Worm (Caenorhabditis elegans): ENCODE measurements around the gene srv-4.

srv-4 gene

ce11 chrIV:4288332-4288731 lies at the start of gene srv-4:
TSS of gene srv-4 (minus strand) at chrIV:4288432.
- TF ChIP-seq ztf-23 (GFP tag; IDR thresholded peaks at IDR 0.05) (no peak), ztf-29 (GFP tag; IDR thresholded peaks at IDR 0.05) (no peak), cog-1 (tag; optimal IDR thresholded peaks at IDR 0.05) (no peak), T22C8.4 (GFP tag; IDR thresholded peaks at IDR 0.05) (no peak), tab-1 (GFP tag; IDR thresholded peaks at IDR 0.05) (no peak), flt-1 (GFP tag; IDR thresholded peaks at IDR 0.05) (no peak), med-1 (GFP tag; optimal IDR thresholded peaks at IDR 0.05; ENCODE audit: insufficient read depth) (no peak), klf-2 (GFP tag; conservative IDR thresholded peaks at IDR 0.05) (no peak), ref-1 (GFP tag; conservative IDR thresholded peaks at IDR 0.05) (no peak)

- TF ChIP-seq tab-1 (GFP tag; IDR thresholded peaks at IDR 0.05) (no peak), T22C8.4 (GFP tag; IDR thresholded peaks at IDR 0.05) (no peak), flt-1 (GFP tag; IDR thresholded peaks at IDR 0.05) (no peak), ztf-29 (GFP tag; IDR thresholded peaks at IDR 0.05) (no peak), med-1 (GFP tag; optimal IDR thresholded peaks at IDR 0.05; ENCODE audit: insufficient read depth) (no peak), klf-2 (GFP tag; conservative IDR thresholded peaks at IDR 0.05) (no peak), ref-1 (GFP tag; conservative IDR thresholded peaks at IDR 0.05) (no peak), ztf-23 (GFP tag; IDR thresholded peaks at IDR 0.05) (no peak), cog-1 (tag; optimal IDR thresholded peaks at IDR 0.05) (no peak)
Measured at ce11 chrIV:4336139-4336851, 48.1 kb upstream of the srv-4 start, which contains the start of the genes W03B1.3 and oac-51. TSS of gene W03B1.3 (minus strand) at chrIV:4336239. TSS of gene oac-51 (plus strand) at chrIV:4336801.

- no peak for TF ChIP-seq ref-1 (GFP tag; conservative IDR thresholded peaks at IDR 0.05)
- no peak for TF ChIP-seq klf-2 (GFP tag; conservative IDR thresholded peaks at IDR 0.05)
- no peak for TF ChIP-seq ztf-29 (GFP tag; IDR thresholded peaks at IDR 0.05)
- no peak for TF ChIP-seq flt-1 (GFP tag; IDR thresholded peaks at IDR 0.05)
- TF ChIP-seq T22C8.4 (GFP tag; IDR thresholded peaks at IDR 0.05), result no peak
- TF ChIP-seq med-1 (GFP tag; optimal IDR thresholded peaks at IDR 0.05; ENCODE audit: insufficient read depth), result no peak
- no peak for TF ChIP-seq ztf-23 (GFP tag; IDR thresholded peaks at IDR 0.05)
- no peak for TF ChIP-seq tab-1 (GFP tag; IDR thresholded peaks at IDR 0.05)
- TF ChIP-seq cog-1 (tag; optimal IDR thresholded peaks at IDR 0.05), result no peak
Measured at ce11 chrIV:4326445-4326844, 38.2 kb upstream of the srv-4 start, which contains the start of gene trpl-2. TSS of gene trpl-2 (plus strand) at chrIV:4326654.

ce11 chrIV:4319473-4319872 lies 31.2 kb upstream of the srv-4 start:
- TF ChIP-seq tab-1 (GFP tag; IDR thresholded peaks at IDR 0.05) (no peak), flt-1 (GFP tag; IDR thresholded peaks at IDR 0.05) (no peak), T22C8.4 (GFP tag; IDR thresholded peaks at IDR 0.05) (peak; percentile 93)

ce11 chrIV:4318056-4318455 lies 29.8 kb upstream of the srv-4 start:
- no peak for TF ChIP-seq ztf-29 (GFP tag; IDR thresholded peaks at IDR 0.05)
- TF ChIP-seq ztf-23 (GFP tag; IDR thresholded peaks at IDR 0.05), result no peak
- no peak for TF ChIP-seq tab-1 (GFP tag; IDR thresholded peaks at IDR 0.05)
- TF ChIP-seq cog-1 (tag; optimal IDR thresholded peaks at IDR 0.05), result no peak
- TF ChIP-seq flt-1 (GFP tag; IDR thresholded peaks at IDR 0.05), result no peak
- no peak for TF ChIP-seq klf-2 (GFP tag; conservative IDR thresholded peaks at IDR 0.05)
- TF ChIP-seq T22C8.4 (GFP tag; IDR thresholded peaks at IDR 0.05), result no peak; the same call in 1 of the 2 replicates
- no peak for TF ChIP-seq ref-1 (GFP tag; conservative IDR thresholded peaks at IDR 0.05)
- no peak for TF ChIP-seq med-1 (GFP tag; optimal IDR thresholded peaks at IDR 0.05; ENCODE audit: insufficient read depth)

DNA sequence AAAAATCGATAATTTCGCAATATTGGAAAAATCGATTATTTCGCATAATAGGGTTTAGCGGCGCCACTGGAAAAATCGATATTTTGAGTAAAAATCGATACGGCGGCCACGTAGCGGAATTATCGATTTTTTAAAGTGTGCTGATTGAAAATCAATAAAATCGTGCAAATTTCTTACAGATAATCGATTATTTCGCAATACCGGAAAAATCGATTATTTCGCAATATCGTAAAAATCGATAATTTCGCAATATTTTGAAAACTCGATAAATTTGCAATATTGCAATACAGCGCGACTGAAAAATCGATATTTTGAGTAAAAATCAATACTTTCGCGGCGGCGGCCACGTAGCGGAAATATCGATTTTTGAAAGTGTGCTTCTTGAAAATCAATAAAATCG lies 29.4 kb upstream of the srv-4 start:
- TF ChIP-seq flt-1 (GFP tag; IDR thresholded peaks at IDR 0.05), result no peak
- TF ChIP-seq T22C8.4 (GFP tag; IDR thresholded peaks at IDR 0.05), result peak; percentile 79
- TF ChIP-seq tab-1 (GFP tag; IDR thresholded peaks at IDR 0.05), result no peak

DNA sequence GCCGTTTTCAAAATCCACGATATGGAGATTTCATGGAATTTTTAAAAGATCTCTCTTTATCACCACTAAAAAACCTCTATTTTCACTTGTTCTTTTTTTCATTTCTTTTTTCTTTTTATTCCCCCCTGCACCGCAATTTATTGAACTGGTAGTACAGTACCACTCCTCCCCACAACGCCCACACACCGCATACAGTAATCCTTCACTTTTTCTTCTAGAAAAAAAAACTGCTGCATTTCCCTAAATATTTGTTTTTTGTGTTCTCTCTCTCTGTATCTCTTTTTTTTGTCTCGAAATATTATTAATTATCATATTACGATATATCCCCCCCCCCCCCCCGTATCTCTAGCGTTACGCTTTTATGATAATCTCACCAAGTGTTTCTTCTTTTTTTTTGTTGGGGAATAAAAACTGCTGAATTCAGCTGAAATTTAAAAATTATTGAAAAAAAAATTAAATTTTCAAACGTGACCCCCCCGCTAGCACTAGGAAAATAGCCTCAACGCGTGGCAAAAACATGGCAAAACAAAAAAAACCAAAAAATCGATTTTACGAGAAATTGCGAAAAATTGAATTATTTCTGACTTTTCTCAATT lies 28.7 kb upstream of the srv-4 start, which contains the start of gene Y24D9B.1:
Y24D9B.1 (plus strand) TSS at position 546 of the 596 bp plus-strand sequence.
- no peak for TF ChIP-seq tab-1 (GFP tag; IDR thresholded peaks at IDR 0.05)
- no peak for TF ChIP-seq cog-1 (tag; optimal IDR thresholded peaks at IDR 0.05)
- no peak for TF ChIP-seq ztf-29 (GFP tag; IDR thresholded peaks at IDR 0.05)
- TF ChIP-seq T22C8.4 (GFP tag; IDR thresholded peaks at IDR 0.05), result no peak
- TF ChIP-seq ref-1 (GFP tag; conservative IDR thresholded peaks at IDR 0.05), result no peak
- no peak for TF ChIP-seq klf-2 (GFP tag; conservative IDR thresholded peaks at IDR 0.05)
- no peak for TF ChIP-seq med-1 (GFP tag; optimal IDR thresholded peaks at IDR 0.05; ENCODE audit: insufficient read depth)
- no peak for TF ChIP-seq flt-1 (GFP tag; IDR thresholded peaks at IDR 0.05)
- TF ChIP-seq ztf-23 (GFP tag; IDR thresholded peaks at IDR 0.05), result no peak

DNA sequence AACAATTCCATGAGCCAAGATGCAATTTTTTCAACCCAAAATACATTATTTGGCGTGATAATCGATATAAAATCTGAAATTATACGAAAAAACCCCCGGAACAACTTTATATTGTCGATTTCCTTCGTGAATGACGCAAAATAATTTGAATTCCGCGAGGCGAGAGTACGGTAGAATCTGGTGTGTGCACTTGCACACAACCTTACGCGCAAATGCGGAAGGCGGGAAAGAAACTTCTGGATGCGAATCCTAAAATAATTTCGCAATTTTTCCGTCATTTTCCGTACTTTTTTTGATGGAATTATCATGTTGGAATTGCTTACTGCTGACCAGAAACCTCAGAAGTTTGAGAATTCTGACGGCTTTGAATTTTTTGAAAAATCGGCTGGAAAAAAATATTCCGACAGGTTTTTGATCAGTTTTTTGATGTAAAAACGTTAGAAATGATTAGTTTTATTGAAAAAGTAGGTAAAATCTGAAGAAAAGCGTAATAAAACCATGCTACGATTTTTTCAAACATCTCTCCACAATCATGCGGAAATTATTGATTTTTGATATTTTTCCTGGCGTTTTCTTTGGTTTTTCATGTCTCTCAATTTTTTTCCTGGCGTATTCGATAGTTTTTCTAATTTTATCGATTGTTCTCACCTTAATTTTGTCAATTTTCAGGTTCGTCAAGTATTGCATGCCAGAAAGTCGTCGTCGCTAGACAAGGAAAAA lies 19.2 kb upstream of the srv-4 start, which contains the start of gene set-9:
set-9 (plus strand) TSS at position 670 of the 720 bp plus-strand sequence.
- TF ChIP-seq klf-2 (GFP tag; conservative IDR thresholded peaks at IDR 0.05), result no peak
- no peak for TF ChIP-seq ref-1 (GFP tag; conservative IDR thresholded peaks at IDR 0.05)
- no peak for TF ChIP-seq ztf-23 (GFP tag; IDR thresholded peaks at IDR 0.05)
- TF ChIP-seq ztf-29 (GFP tag; IDR thresholded peaks at IDR 0.05), result no peak
- no peak for TF ChIP-seq T22C8.4 (GFP tag; IDR thresholded peaks at IDR 0.05)

DNA sequence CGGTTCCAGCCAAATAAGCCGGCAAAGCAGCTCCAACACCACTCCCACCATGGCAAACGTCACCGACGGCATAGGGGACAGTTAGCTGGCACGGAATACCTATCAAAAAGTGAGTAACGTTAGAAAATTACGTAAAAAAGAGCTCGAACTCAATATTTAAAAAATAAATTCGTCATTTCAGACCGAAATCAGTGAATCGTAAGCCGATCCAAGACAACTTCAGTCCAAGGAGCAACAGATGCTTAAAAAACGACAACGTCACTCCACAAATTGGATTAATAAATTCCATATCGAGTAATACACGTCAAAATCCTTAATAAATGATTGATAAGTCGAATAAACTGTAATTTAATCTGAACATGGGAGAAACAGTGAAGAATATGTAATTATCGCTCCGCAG lies 18.1 kb upstream of the srv-4 start:
- TF ChIP-seq T22C8.4 (GFP tag; IDR thresholded peaks at IDR 0.05), result no peak
- no peak for TF ChIP-seq ztf-29 (GFP tag; IDR thresholded peaks at IDR 0.05)
- no peak for TF ChIP-seq flt-1 (GFP tag; IDR thresholded peaks at IDR 0.05)
- no peak for TF ChIP-seq cog-1 (tag; optimal IDR thresholded peaks at IDR 0.05)
- no peak for TF ChIP-seq klf-2 (GFP tag; conservative IDR thresholded peaks at IDR 0.05)
- TF ChIP-seq ztf-23 (GFP tag; IDR thresholded peaks at IDR 0.05), result no peak

All from whole organism, midembryonic.